Worm (Caenorhabditis elegans): ENCODE data around the gene F53B3.5.

Gene F53B3.5

DNA sequence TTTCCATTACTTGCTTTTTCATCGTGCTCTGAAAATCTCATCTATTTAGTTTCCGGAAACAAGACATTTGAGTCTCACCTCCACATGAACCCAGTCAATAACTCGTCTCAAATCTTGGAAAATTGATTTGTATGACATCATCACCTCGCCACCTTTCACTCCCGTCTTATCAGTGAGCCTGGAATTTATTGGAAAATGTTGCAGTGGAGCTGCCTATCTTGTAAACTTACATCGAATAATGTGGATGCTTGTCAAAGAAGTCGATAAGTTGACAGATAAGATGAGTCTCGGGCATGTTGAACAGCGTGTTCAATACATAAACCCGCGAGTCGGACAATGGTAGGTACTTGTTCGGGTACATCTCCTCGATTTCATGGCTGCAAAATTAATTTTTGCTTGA is 42.6 kb downstream of the F53B3.5 start:
- TF ChIP-seq nhr-2 (tag; optimal IDR thresholded peaks at IDR 0.05) (no peak), drap-1 (GFP tag; optimal IDR thresholded peaks at IDR 0.05) (no peak), ceh-83 (GFP tag; optimal IDR thresholded peaks at IDR 0.05) (no peak), lin-13 (tag; optimal IDR thresholded peaks at IDR 0.05) (no peak), zip-8 (tag; optimal IDR thresholded peaks at IDR 0.05) (no peak), sptf-1 (tag; optimal IDR thresholded peaks at IDR 0.05) (no peak)

DNA sequence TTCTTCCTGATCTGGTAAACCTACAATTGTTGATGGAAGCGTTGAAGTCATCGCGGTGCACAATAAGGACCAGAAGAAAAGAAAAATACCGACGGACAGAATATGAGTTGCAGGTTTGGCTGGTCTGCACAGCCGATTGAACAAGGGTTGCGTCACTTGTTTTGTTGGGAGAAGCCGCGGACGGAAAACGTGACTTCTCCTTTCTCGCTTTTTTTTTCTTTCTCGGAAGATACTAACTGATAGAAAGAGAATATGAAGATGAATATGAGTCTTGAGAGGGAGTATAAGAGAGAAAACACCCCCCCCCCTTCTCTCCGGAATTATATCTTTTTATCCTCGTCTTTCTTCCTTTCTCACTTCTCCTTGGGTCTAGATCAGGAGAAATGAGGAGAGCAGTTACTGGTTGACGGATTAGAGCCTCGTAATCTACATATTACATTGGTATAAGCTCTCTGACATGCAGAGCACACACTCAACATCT is 51.6 kb downstream of the F53B3.5 start, which contains the start of gene ssr-2:
ssr-2 (minus strand) TSS at position 51 of the 481 bp plus-strand sequence.
- TF ChIP-seq mep-1 (tag; optimal IDR thresholded peaks at IDR 0.05) (no peak), ceh-83 (GFP tag; optimal IDR thresholded peaks at IDR 0.05) (no peak), nhr-28 (tag; optimal IDR thresholded peaks at IDR 0.05) (no peak), zip-8 (tag; optimal IDR thresholded peaks at IDR 0.05) (no peak), nhr-76 (tag; optimal IDR thresholded peaks at IDR 0.05) (no peak), snpc-4 (tag; optimal IDR thresholded peaks at IDR 0.05) (no peak), elt-3 (tag; optimal IDR thresholded peaks at IDR 0.05) (no peak), lin-32 (GFP tag; optimal IDR thresholded peaks at IDR 0.05) (no peak), nhr-237 (tag; optimal IDR thresholded peaks at IDR 0.05) (no peak)

DNA sequence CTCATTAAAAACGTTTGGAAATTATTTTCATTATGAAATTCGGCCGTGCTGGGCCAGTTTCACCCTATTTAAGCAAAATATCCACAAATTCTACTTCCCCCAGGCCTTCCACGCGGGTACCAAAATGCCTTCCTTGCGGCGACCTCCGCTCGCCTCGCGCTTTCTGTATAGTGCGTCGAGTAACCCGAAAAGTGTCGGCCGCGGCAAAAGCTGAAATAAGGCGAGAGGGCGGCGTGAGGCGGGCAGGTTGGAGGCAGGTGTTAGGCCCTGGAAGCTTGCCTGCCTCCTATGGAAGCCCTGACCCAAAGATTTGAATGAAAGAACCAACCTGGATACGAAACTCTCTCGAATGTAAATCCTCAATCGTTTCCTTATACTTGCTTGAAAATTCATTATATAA is 53.0 kb downstream of the F53B3.5 start:
- TF ChIP-seq nhr-237 (tag; optimal IDR thresholded peaks at IDR 0.05) (no peak), ceh-39 (tag; optimal IDR thresholded peaks at IDR 0.05) (no peak), nhr-28 (tag; optimal IDR thresholded peaks at IDR 0.05) (no peak), ceh-43 (GFP tag; optimal IDR thresholded peaks at IDR 0.05) (no peak), zip-8 (tag; optimal IDR thresholded peaks at IDR 0.05) (no peak), bed-3 (GFP tag; optimal IDR thresholded peaks at IDR 0.05) (no peak)

Data from whole organism, mixed stage, embryonic.